Fruit fly (Drosophila melanogaster): ENCODE measurements around the gene jigr1.

jigr1 gene

dm6 chr3R:25637294-25638174 lies at the start of gene jigr1 (continued):
- peak; percentile 50 for TF ChIP-seq CG11762 (GFP tag; optimal IDR thresholded peaks at IDR 0.05; ENCODE audit: insufficient read depth)
- no peak for TF ChIP-seq Lpt (GFP tag; optimal IDR thresholded peaks at IDR 0.05)
- TF ChIP-seq Met (GFP tag; optimal IDR thresholded peaks at IDR 0.05): peak; percentile 84
- TF ChIP-seq CG6792 (GFP tag; optimal IDR thresholded peaks at IDR 0.05): peak; percentile 64
- TF ChIP-seq CG6276 (GFP tag; optimal IDR thresholded peaks at IDR 0.05): no peak
- TF ChIP-seq fd85E (GFP tag; optimal IDR thresholded peaks at IDR 0.05): no peak
- peak; percentile 21 for TF ChIP-seq Sox15 (GFP tag; optimal IDR thresholded peaks at IDR 0.05)
- TF ChIP-seq CG31627 (GFP tag; optimal IDR thresholded peaks at IDR 0.05): peak; percentile 77
- TF ChIP-seq CG6854 (GFP tag; optimal IDR thresholded peaks at IDR 0.05): peak; percentile 28
- no peak for TF ChIP-seq CG4318 (GFP tag; optimal IDR thresholded peaks at IDR 0.05)

dm6 chr3R:25588493-25588892 lies 49.1 kb upstream of the jigr1 start:
- TF ChIP-seq CG3032 (tag; optimal IDR thresholded peaks at IDR 0.05) (no peak), CG10631 (GFP tag; optimal IDR thresholded peaks at IDR 0.05) (no peak), Sox15 (GFP tag; optimal IDR thresholded peaks at IDR 0.05) (no peak), fd59A (GFP tag; optimal IDR thresholded peaks at IDR 0.05) (no peak), salr (GFP tag; optimal IDR thresholded peaks at IDR 0.05) (no peak), Eip78C (GFP tag) (no peak), Hr38 (GFP tag; optimal IDR thresholded peaks at IDR 0.05) (no peak), CG6792 (GFP tag; optimal IDR thresholded peaks at IDR 0.05) (no peak), CG8119 (GFP tag; IDR thresholded peaks at IDR 0.05) (no peak), net (GFP tag; optimal IDR thresholded peaks at IDR 0.05) (no peak), acj6 (GFP tag; optimal IDR thresholded peaks at IDR 0.05) (no peak), Met (GFP tag; optimal IDR thresholded peaks at IDR 0.05) (no peak), CG8319 (GFP tag; optimal IDR thresholded peaks at IDR 0.05) (no peak), CG10669 (GFP tag; optimal IDR thresholded peaks at IDR 0.05) (no peak), CG16779 (tag; optimal IDR thresholded peaks at IDR 0.05) (no peak), Eip75B (GFP tag; optimal IDR thresholded peaks at IDR 0.05) (no peak), topi (GFP tag; optimal IDR thresholded peaks at IDR 0.05) (no peak)

- TF ChIP-seq CG8632 (GFP tag; optimal IDR thresholded peaks at IDR 0.05) (no peak), CG16779 (tag; optimal IDR thresholded peaks at IDR 0.05) (no peak), dsx (GFP tag; optimal IDR thresholded peaks at IDR 0.05; ENCODE audit: poor library complexity, severe bottlenecking) (no peak), svp (GFP tag) (peak; percentile 60), CG8119 (GFP tag; IDR thresholded peaks at IDR 0.05) (no peak)
These were observed 48.5 kb upstream of the jigr1 start for dm6 chr3R:25589168-25589567.

- TF ChIP-seq CG8319 (GFP tag; optimal IDR thresholded peaks at IDR 0.05): no peak
- TF ChIP-seq Hr38 (GFP tag; optimal IDR thresholded peaks at IDR 0.05): no peak
- TF ChIP-seq CG11762 (GFP tag; optimal IDR thresholded peaks at IDR 0.05; ENCODE audit: insufficient read depth): no peak
- TF ChIP-seq fd85E (GFP tag; optimal IDR thresholded peaks at IDR 0.05): no peak
- no peak for TF ChIP-seq Sox15 (GFP tag; optimal IDR thresholded peaks at IDR 0.05)
- TF ChIP-seq Eip78C (GFP tag): peak; percentile 20
These were observed 46.7 kb upstream of the jigr1 start for dm6 chr3R:25590850-25591410.

- TF ChIP-seq Ets96B (tag; optimal IDR thresholded peaks at IDR 0.05) (no peak), topi (GFP tag; optimal IDR thresholded peaks at IDR 0.05) (no peak), svp (GFP tag) (peak; percentile 31), CG6854 (GFP tag; optimal IDR thresholded peaks at IDR 0.05) (no peak)
These were observed 46.1 kb upstream of the jigr1 start for dm6 chr3R:25591500-25591899.

- TF ChIP-seq cyc (GFP tag; optimal IDR thresholded peaks at IDR 0.05) (no peak), Eip78C (GFP tag) (peak; percentile 5)
These were observed 43.5 kb upstream of the jigr1 start for dm6 chr3R:25594128-25594527.
